Worm (Caenorhabditis elegans) whole organism, L1 larva: ENCODE results near the gene ifet-1.

ENCODE experiments used
- C04F5.9 ChIP-seq: sonication (generic microtip); optimal IDR thresholded peaks from 2 replicates; lab custom pipeline; 2016; ENCODE audit warnings: missing genetic modification characterization, missing compliant biosample characterization
- C16A3.4 ChIP-seq: fragments of 150-350 bp; optimal IDR thresholded peaks from 2 replicates; lab custom pipeline; 2014; ENCODE audit warnings: missing biosample characterization, missing genetic modification characterization
- C34B4.2 ChIP-seq: sonication (generic microtip); optimal IDR thresholded peaks from 2 replicates; lab custom pipeline; 2017; ENCODE audit warnings: mild to moderate bottlenecking, missing genetic modification characterization, missing compliant biosample characterization
- F16B12.6 ChIP-seq: fragments of 150-350 bp; optimal IDR thresholded peaks from 2 replicates; lab custom pipeline; 2014; ENCODE audit warnings: missing biosample characterization, missing genetic modification characterization
- Y116A8C.19 ChIP-seq: sonication (generic microtip); optimal IDR thresholded peaks from 2 replicates; lab custom pipeline; 2016; ENCODE audit warnings: missing compliant biosample characterization, missing genetic modification characterization, borderline replicate concordance
- alr-1 ChIP-seq: fragments of 200-800 bp; sonication (Bioruptor generic); optimal IDR thresholded peaks from 2 replicates; lab custom pipeline; 2018; ENCODE audit warnings: borderline replicate concordance, mild to moderate bottlenecking, missing genetic modification characterization, missing compliant biosample characterization
- ama-1 ChIP-seq: fragments of 150-350 bp; optimal IDR thresholded peaks from 2 replicates; lab custom pipeline; 2014
- blmp-1 ChIP-seq: fragments of 150-350 bp; optimal IDR thresholded peaks from 2 replicates; lab custom pipeline; 2014; ENCODE audit warnings: missing biosample characterization, missing genetic modification characterization
- ceh-82 ChIP-seq, 3 experiments: fragments of 150-350 bp in 1 of 3; sonication (generic microtip) in 2 of 3; optimal IDR thresholded peaks; 2 replicates each; lab custom pipeline; 2014 to 2017; ENCODE audit warnings: missing biosample characterization in 3 of 3, missing genetic modification characterization in 3 of 3
- ceh-88 ChIP-seq: fragments of 200-800 bp; sonication (Bioruptor generic); IDR thresholded peaks from 2 replicates; pipeline ENCODE4 v1.3.6; 2022; ENCODE audit warnings: missing genetic modification characterization, missing compliant biosample characterization
- ceh-90 ChIP-seq: sonication (generic microtip); optimal IDR thresholded peaks from 2 replicates; lab custom pipeline; 2016; ENCODE audit warnings: missing genetic modification characterization, missing compliant biosample characterization
- dpl-1 ChIP-seq, 3 experiments: fragments of 150-350 bp in 2 of 3; sonication (generic microtip) in 1 of 3; optimal IDR thresholded peaks; 2 replicates each; lab custom pipeline; 2014 to 2017; ENCODE audit warnings: missing biosample characterization in 3 of 3, missing genetic modification characterization in 3 of 3, missing genetic modification reagents in 3 of 3
- efl-1 ChIP-seq, 4 experiments: fragments of 150-350 bp; optimal IDR thresholded peaks in 3 of 4; peaks in 1 of 4; 1 replicate in 1 of 4; 2 replicates in 3 of 4; lab custom pipeline; 2014; ENCODE audit warnings: missing biosample characterization in 2 of 4, missing genetic modification characterization in 2 of 4, missing genetic modification reagents in 2 of 4
- efl-3 ChIP-seq: fragments of 200-800 bp; sonication (Bioruptor generic); optimal IDR thresholded peaks from 2 replicates; lab custom pipeline; 2018; ENCODE audit warnings: mild to moderate bottlenecking, missing genetic modification characterization, missing compliant biosample characterization
- egl-13 ChIP-seq: sonication (generic microtip); optimal IDR thresholded peaks from 2 replicates; lab custom pipeline; 2016; ENCODE audit warnings: missing genotype, missing genetic modification reagents, missing genetic modification characterization, missing compliant biosample characterization
- egl-27 ChIP-seq, 2 experiments: fragments of 150-350 bp in 1 of 2; sonication (generic microtip); optimal IDR thresholded peaks; 3 replicates each; lab custom pipeline; 2017 to 2018; ENCODE audit warnings: missing biosample characterization in 2 of 2, missing genetic modification characterization in 2 of 2, missing genetic modification reagents in 2 of 2
- fkh-4 ChIP-seq: sonication (generic microtip); optimal IDR thresholded peaks from 2 replicates; lab custom pipeline; 2016; ENCODE audit warnings: missing compliant biosample characterization, missing genetic modification characterization, borderline replicate concordance
- fkh-8 ChIP-seq: sonication (generic microtip); optimal IDR thresholded peaks from 2 replicates; lab custom pipeline; 2016; ENCODE audit warnings: mild to moderate bottlenecking, missing genetic modification characterization, missing compliant biosample characterization
- grh-1 ChIP-seq: fragments of 200-800 bp; sonication (Bioruptor generic); IDR thresholded peaks from 2 replicates; pipeline ENCODE4 v1.3.6; 2022; ENCODE audit warnings: missing genetic modification reagents, missing genetic modification characterization, missing compliant biosample characterization
- hlh-17 ChIP-seq: fragments of 200-800 bp; sonication (Bioruptor generic); optimal IDR thresholded peaks from 2 replicates; lab custom pipeline; 2018; ENCODE audit warnings: missing genetic modification characterization, mild to moderate bottlenecking, missing compliant biosample characterization, moderate library complexity, borderline replicate concordance
- irx-1 ChIP-seq: sonication (generic microtip); optimal IDR thresholded peaks from 2 replicates; lab custom pipeline; 2016; ENCODE audit warnings: missing genetic modification characterization, missing compliant biosample characterization
- lin-14 ChIP-seq: fragments of 200-800 bp; sonication (Bioruptor generic); optimal IDR thresholded peaks from 2 replicates; lab custom pipeline; 2018; ENCODE audit warnings: mild to moderate bottlenecking, missing genetic modification characterization, moderate library complexity, missing compliant biosample characterization
- lsy-2 ChIP-seq, 2 experiments: fragments of 150-350 bp; optimal IDR thresholded peaks; 2 replicates each; lab custom pipeline; 2014; ENCODE audit warnings: missing biosample characterization in 2 of 2, missing genetic modification characterization in 2 of 2
- mab-9 ChIP-seq: fragments of 200-800 bp; sonication (Bioruptor generic); IDR thresholded peaks from 2 replicates; pipeline ENCODE4 v1.3.6; 2022; ENCODE audit warnings: missing genetic modification reagents, missing genetic modification characterization, missing compliant biosample characterization
- mef-2 ChIP-seq: fragments of 150-350 bp; optimal IDR thresholded peaks from 2 replicates; lab custom pipeline; 2014; ENCODE audit warnings: missing biosample characterization, missing genetic modification characterization
- mep-1 ChIP-seq: fragments of 150-350 bp; optimal IDR thresholded peaks from 2 replicates; lab custom pipeline; 2014; ENCODE audit warnings: missing biosample characterization, missing genetic modification characterization
- nhr-20 ChIP-seq: sonication (generic microtip); optimal IDR thresholded peaks from 2 replicates; lab custom pipeline; 2016; ENCODE audit warnings: mild to moderate bottlenecking, missing genetic modification characterization, missing compliant biosample characterization
- nhr-28 ChIP-seq: fragments of 150-350 bp; optimal IDR thresholded peaks from 2 replicates; lab custom pipeline; 2014; ENCODE audit warnings: missing biosample characterization, missing genetic modification characterization
- nhr-47 ChIP-seq: sonication (generic microtip); optimal IDR thresholded peaks from 2 replicates; lab custom pipeline; 2016; ENCODE audit warnings: mild to moderate bottlenecking, missing genetic modification characterization, moderate library complexity, missing compliant biosample characterization
- nhr-71 ChIP-seq: sonication (generic microtip); optimal IDR thresholded peaks from 2 replicates; lab custom pipeline; 2016; ENCODE audit warnings: mild to moderate bottlenecking, missing genetic modification characterization, moderate library complexity, missing compliant biosample characterization
- nhr-76 ChIP-seq: sonication (generic microtip); optimal IDR thresholded peaks from 2 replicates; lab custom pipeline; 2017; ENCODE audit warnings: missing biosample characterization, missing genetic modification characterization
- nhr-85 ChIP-seq: sonication (generic microtip); peaks from one replicate; lab custom pipeline; 2016; ENCODE audit warnings: missing genetic modification characterization, inconsistent platforms, missing compliant biosample characterization
- pag-3 ChIP-seq: sonication (generic microtip); optimal IDR thresholded peaks from 2 replicates; lab custom pipeline; 2017; ENCODE audit warnings: missing genetic modification characterization, mild to moderate bottlenecking, missing compliant biosample characterization, antibody characterized with exemption, borderline replicate concordance; ENCODE audit not compliant: insufficient read depth
- pax-3 ChIP-seq: fragments of 200-800 bp; sonication (Bioruptor generic); optimal IDR thresholded peaks from 2 replicates; lab custom pipeline; 2018; ENCODE audit warnings: mild to moderate bottlenecking, missing genetic modification characterization, moderate library complexity, missing compliant biosample characterization
- snpc-4 ChIP-seq: fragments of 150-350 bp; optimal IDR thresholded peaks from 2 replicates; lab custom pipeline; 2014; ENCODE audit warnings: missing biosample characterization, missing genetic modification characterization
- snu-23 ChIP-seq: sonication (generic microtip); optimal IDR thresholded peaks from 2 replicates; lab custom pipeline; 2016; ENCODE audit warnings: missing genetic modification characterization, missing compliant biosample characterization
- sptf-1 ChIP-seq: fragments of 150-350 bp; optimal IDR thresholded peaks from 2 replicates; lab custom pipeline; 2014; ENCODE audit warnings: missing biosample characterization, missing genetic modification characterization
- swsn-7 ChIP-seq: sonication (generic microtip); optimal IDR thresholded peaks from 2 replicates; lab custom pipeline; 2016; ENCODE audit warnings: missing genetic modification characterization, missing compliant biosample characterization
- tbx-2 ChIP-seq: sonication (generic microtip); optimal IDR thresholded peaks from 2 replicates; lab custom pipeline; 2016; ENCODE audit warnings: missing genetic modification characterization, missing compliant biosample characterization
- tlp-1 ChIP-seq: fragments of 150-350 bp; optimal IDR thresholded peaks from 2 replicates; lab custom pipeline; 2014; ENCODE audit warnings: missing biosample characterization, missing genetic modification characterization
- unc-130 ChIP-seq: fragments of 150-350 bp; optimal IDR thresholded peaks from 2 replicates; lab custom pipeline; 2017; ENCODE audit warnings: missing biosample characterization, missing genetic modification characterization, inconsistent platforms
- unc-62 ChIP-seq: fragments of 150-350 bp; optimal IDR thresholded peaks from 2 replicates; lab custom pipeline; 2014; ENCODE audit warnings: missing biosample characterization, missing genetic modification reagents, missing genetic modification characterization
- unc-86 ChIP-seq: sonication (generic microtip); optimal IDR thresholded peaks from 2 replicates; lab custom pipeline; 2016; ENCODE audit warnings: missing genetic modification characterization, missing compliant biosample characterization
- unc-98 ChIP-seq: fragments of 200-800 bp; sonication (Bioruptor generic); IDR thresholded peaks from 2 replicates; pipeline ENCODE4 v1.3.6; 2022; ENCODE audit warnings: missing genetic modification characterization, missing compliant biosample characterization
- vab-15 ChIP-seq: sonication (generic microtip); optimal IDR thresholded peaks from 2 replicates; lab custom pipeline; 2017; ENCODE audit warnings: missing genotype, mild to moderate bottlenecking, missing genetic modification characterization, missing compliant biosample characterization
- xbp-1 ChIP-seq: sonication (generic microtip); optimal IDR thresholded peaks from 2 replicates; lab custom pipeline; 2016; ENCODE audit warnings: missing genetic modification characterization, missing compliant biosample characterization
- zag-1 ChIP-seq: fragments of 150-350 bp; optimal IDR thresholded peaks from 2 replicates; lab custom pipeline; 2014; ENCODE audit warnings: missing biosample characterization, missing genetic modification characterization
- ztf-11 ChIP-seq, 2 experiments: sonication (generic microtip); optimal IDR thresholded peaks; 2 replicates each; lab custom pipeline; 2016 to 2017; ENCODE audit warnings: missing genetic modification characterization in 2 of 2, missing biosample characterization in 1 of 2, missing compliant biosample characterization in 1 of 2
- ztf-4 ChIP-seq: fragments of 150-350 bp; optimal IDR thresholded peaks from 2 replicates; lab custom pipeline; 2014; ENCODE audit warnings: missing biosample characterization, missing genetic modification characterization

The ifet-1 gene

DNA sequence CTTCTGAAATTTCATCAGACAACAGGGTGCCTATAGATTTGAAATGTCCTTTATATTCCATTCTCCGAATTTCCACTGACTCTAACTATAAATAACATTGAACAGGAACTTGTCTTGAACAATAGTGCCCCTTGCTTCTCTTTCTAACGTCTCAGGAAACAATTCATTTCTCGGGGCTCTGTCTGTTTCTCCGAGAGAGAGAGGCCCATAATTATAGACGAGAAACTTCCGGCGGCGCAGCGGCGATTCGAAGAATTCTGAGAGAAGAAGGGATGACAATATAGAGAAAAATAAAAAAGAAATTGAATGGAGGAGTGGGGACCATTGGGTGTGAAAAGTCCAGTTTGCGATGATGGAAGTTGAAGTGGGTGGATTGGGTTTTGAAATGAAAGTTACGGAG is 14.7 kb downstream of the ifet-1 start:
- TF ChIP-seq lsy-2 (tag; optimal IDR thresholded peaks at IDR 0.05; lab: Kevin White, UChicago) (peak in 1 of 2 experiments; percentile 5), blmp-1 (tag; lab: Kevin White, UChicago) (no peak), ztf-11 (tag; optimal IDR thresholded peaks at IDR 0.05; lab: Kevin White, UChicago) (no peak), ama-1 (lab: Kevin White, UChicago) (no peak), ceh-90 (tag; lab: Kevin White, UChicago) (no peak), ceh-82 (tag; optimal IDR thresholded peaks at IDR 0.05; lab: Kevin White, UChicago) (peak in 1 of 3 experiments; percentile 3), snu-23 (GFP tag; lab: Kevin White, UChicago) (no peak), unc-130 (tag; lab: Kevin White, UChicago) (no peak), lin-14 (GFP tag; lab: Kevin White, UChicago) (peak; percentile 63), alr-1 (tag; lab: Kevin White, UChicago) (no peak), fkh-8 (tag; lab: Kevin White, UChicago) (peak; percentile 58), nhr-76 (tag; lab: Kevin White, UChicago) (no peak), egl-13 (tag; lab: Kevin White, UChicago) (peak; percentile 0), nhr-85 (no peak), zag-1 (tag; lab: Kevin White, UChicago) (no peak)

DNA sequence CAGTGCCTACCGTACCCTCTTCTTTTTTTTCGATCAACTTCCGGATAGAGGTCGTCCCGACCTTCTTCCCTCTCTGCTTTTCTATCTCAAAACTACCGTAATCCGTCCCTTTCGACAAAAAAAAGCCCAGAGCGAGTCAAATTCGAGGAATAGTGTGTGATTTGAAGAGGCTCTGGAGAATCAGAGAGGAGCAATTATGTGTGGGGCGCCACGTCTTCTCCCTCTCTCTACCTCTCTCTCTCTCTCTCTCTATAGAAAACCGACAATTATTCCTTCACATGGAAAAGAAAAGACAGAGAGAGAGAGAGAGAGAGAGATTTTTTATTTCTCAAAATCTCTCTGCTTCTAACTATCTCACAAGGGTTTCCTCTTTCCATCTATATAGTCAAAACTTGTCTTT is 18.4 kb downstream of the ifet-1 start:
- TF ChIP-seq ztf-4 (tag; lab: Kevin White, UChicago) (no peak), nhr-20 (tag; lab: Kevin White, UChicago) (peak; percentile 6), tbx-2 (tag; lab: Kevin White, UChicago) (peak; percentile 1), C34B4.2 (no peak), grh-1 (GFP tag; lab: Robert Waterston, UW) (peak; percentile 81), nhr-28 (tag; lab: Kevin White, UChicago) (no peak), unc-98 (GFP tag; lab: Robert Waterston, UW) (no peak), sptf-1 (no peak), unc-86 (tag; lab: Kevin White, UChicago) (peak; percentile 23), ceh-88 (GFP tag; lab: Robert Waterston, UW) (no peak), nhr-71 (tag; lab: Kevin White, UChicago) (peak; percentile 64), xbp-1 (tag; lab: Kevin White, UChicago) (peak; percentile 40), ama-1 (lab: Kevin White, UChicago) (no peak), pag-3 (tag; lab: Kevin White, UChicago) (no peak), tlp-1 (tag; lab: Kevin White, UChicago) (no peak), mep-1 (peak; percentile 53), dpl-1 (GFP tag; optimal IDR thresholded peaks at IDR 0.05; lab: Kevin White, UChicago) (no peak), vab-15 (tag; lab: Kevin White, UChicago) (no peak), irx-1 (tag; lab: Kevin White, UChicago) (no peak), F16B12.6 (no peak), swsn-7 (tag; lab: Kevin White, UChicago) (peak; percentile 57), snu-23 (GFP tag; lab: Kevin White, UChicago) (peak; percentile 28), alr-1 (tag; lab: Kevin White, UChicago) (no peak), efl-3 (GFP tag; lab: Kevin White, UChicago) (no peak), hlh-17 (GFP tag; lab: Kevin White, UChicago) (no peak), efl-1 (optimal IDR thresholded peaks at IDR 0.05; lab: Kevin White, UChicago) (peak; percentile 24 to 41), efl-1 (GFP tag; optimal IDR thresholded peaks at IDR 0.05 in 1 of 2; lab: Kevin White, UChicago) (no peak), pax-3 (tag; lab: Kevin White, UChicago) (peak; percentile 2), egl-13 (tag; lab: Kevin White, UChicago) (no peak), unc-130 (tag; lab: Kevin White, UChicago) (no peak), C16A3.4 (no peak), Y116A8C.19 (tag; lab: Kevin White, UChicago) (no peak), unc-62 (GFP tag; lab: Kevin White, UChicago) (no peak), nhr-85 (peak; percentile 96), mab-9 (GFP tag; lab: Robert Waterston, UW) (no peak), fkh-4 (tag; lab: Kevin White, UChicago) (no peak), nhr-47 (tag; lab: Kevin White, UChicago) (peak; percentile 36), egl-27 (tag; optimal IDR thresholded peaks at IDR 0.05; lab: Kevin White, UChicago) (no peak), snpc-4 (no peak), lsy-2 (tag; optimal IDR thresholded peaks at IDR 0.05; lab: Kevin White, UChicago) (peak; percentile 63 to 85), blmp-1 (tag; lab: Kevin White, UChicago) (peak; percentile 2), C04F5.9 (no peak), mef-2 (tag; lab: Kevin White, UChicago) (no peak), ztf-11 (tag; optimal IDR thresholded peaks at IDR 0.05; lab: Kevin White, UChicago) (no peak)
